Worm (Caenorhabditis elegans) whole organism, young adult: Measurements from ENCODE around the gene F13D12.5.
"Not testable (repeated sequence)": the region's sequence is repeated elsewhere in the genome, so short reads cannot be mapped to it uniquely, and the experiment has no call there.

Experiments
- B0261.1 ChIP-seq: sonication (generic microtip); optimal IDR thresholded peaks from 2 replicates; lab custom pipeline; 2016; ENCODE audit warnings: mild to moderate bottlenecking, missing genetic modification characterization, moderate library complexity, missing compliant biosample characterization
- C06A6.2 ChIP-seq: fragments of 200-800 bp; sonication (Bioruptor generic); conservative IDR thresholded peaks from 2 replicates; pipeline ENCODE4 v1.3.6; 2022; ENCODE audit warnings: missing genetic modification characterization, missing compliant biosample characterization
- D2030.7 ChIP-seq: fragments of 200-800 bp; sonication (Bioruptor generic); IDR thresholded peaks from 2 replicates; pipeline ENCODE4 v1.3.6; 2022; ENCODE audit warnings: missing genetic modification reagents, missing genetic modification characterization, missing compliant biosample characterization
- F10E7.11 ChIP-seq: sonication (generic microtip); optimal IDR thresholded peaks from 2 replicates; lab custom pipeline; 2017; ENCODE audit warnings: mild to moderate bottlenecking, missing genetic modification characterization, moderate library complexity, missing compliant biosample characterization
- F22D6.2 ChIP-seq: sonication (generic microtip); optimal IDR thresholded peaks from 2 replicates; lab custom pipeline; 2016; ENCODE audit warnings: mild to moderate bottlenecking, missing genetic modification characterization, missing compliant biosample characterization
- F57A8.1 ChIP-seq: fragments of 200-800 bp; sonication (Bioruptor generic); optimal IDR thresholded peaks from 2 replicates; lab custom pipeline; 2018; ENCODE audit warnings: mild to moderate bottlenecking, missing genetic modification characterization, moderate library complexity, missing compliant biosample characterization
- F57C9.4 ChIP-seq: sonication (generic microtip); optimal IDR thresholded peaks from 2 replicates; lab custom pipeline; 2017; ENCODE audit warnings: mild to moderate bottlenecking, missing genetic modification characterization, missing compliant biosample characterization
- K11D2.4 ChIP-seq: fragments of 200-800 bp; sonication (Bioruptor generic); IDR thresholded peaks from 2 replicates; pipeline ENCODE4 v1.3.6; 2022; ENCODE audit warnings: missing genetic modification reagents, missing genetic modification characterization, missing compliant biosample characterization
- T07F8.4 ChIP-seq: sonication (generic microtip); optimal IDR thresholded peaks from 2 replicates; lab custom pipeline; 2016; ENCODE audit warnings: mild to moderate bottlenecking, missing genetic modification characterization, moderate library complexity, missing compliant biosample characterization
- Y53G8AR.9 ChIP-seq: fragments of 200-800 bp; sonication (Bioruptor generic); conservative IDR thresholded peaks from 2 replicates; pipeline ENCODE4 v1.3.6; 2022; ENCODE audit warnings: missing genetic modification reagents, missing genetic modification characterization, missing compliant biosample characterization
- Y95B8A.8 ChIP-seq: fragments of 200-800 bp; sonication (Bioruptor generic); IDR thresholded peaks from 2 replicates; pipeline ENCODE4 v1.3.6; 2022; ENCODE audit warnings: missing genetic modification reagents, missing genetic modification characterization, missing compliant biosample characterization
- ZK185.1 ChIP-seq: sonication (generic microtip); optimal IDR thresholded peaks from 2 replicates; lab custom pipeline; 2016; ENCODE audit warnings: mild to moderate bottlenecking, missing genetic modification characterization, missing compliant biosample characterization; ENCODE audit not compliant: poor library complexity, severe bottlenecking
- aptf-3 ChIP-seq: fragments of 200-800 bp; sonication (Bioruptor generic); IDR thresholded peaks from 2 replicates; pipeline ENCODE4 v1.3.6; 2022; ENCODE audit warnings: missing genetic modification characterization, missing compliant biosample characterization
- atf-7 ChIP-seq: sonication (generic microtip); optimal IDR thresholded peaks from 2 replicates; lab custom pipeline; 2017; ENCODE audit warnings: mild to moderate bottlenecking, missing genetic modification characterization, missing compliant biosample characterization
- attf-3 ChIP-seq: fragments of 200-800 bp; sonication (Bioruptor generic); conservative IDR thresholded peaks from 2 replicates; pipeline ENCODE4 v1.3.6; 2022; ENCODE audit warnings: missing genetic modification reagents, missing genetic modification characterization, missing compliant biosample characterization
- attf-5 ChIP-seq: fragments of 200-800 bp; sonication (Bioruptor generic); optimal IDR thresholded peaks from 2 replicates; lab custom pipeline; 2018; ENCODE audit warnings: mild to moderate bottlenecking, missing genetic modification characterization, missing compliant biosample characterization
- attf-6 ChIP-seq: fragments of 200-800 bp; sonication (Bioruptor generic); IDR thresholded peaks from 2 replicates; pipeline ENCODE4 v1.3.6; 2022; ENCODE audit warnings: missing genetic modification reagents, missing genetic modification characterization, missing compliant biosample characterization
- bed-1 ChIP-seq: fragments of 200-800 bp; sonication (Bioruptor generic); IDR thresholded peaks from 2 replicates; pipeline ENCODE4 v1.3.6; 2022; ENCODE audit warnings: missing genetic modification reagents, missing genetic modification characterization, missing compliant biosample characterization
- bed-2 ChIP-seq: fragments of 200-800 bp; sonication (Bioruptor generic); IDR thresholded peaks from 2 replicates; pipeline ENCODE4 v1.3.6; 2022; ENCODE audit warnings: missing genetic modification reagents, missing genetic modification characterization, missing compliant biosample characterization
- ccch-3 ChIP-seq: fragments of 200-800 bp; sonication (Bioruptor generic); optimal IDR thresholded peaks from 2 replicates; lab custom pipeline; 2018; ENCODE audit warnings: mild to moderate bottlenecking, missing genetic modification characterization, missing compliant biosample characterization
- ceh-40 ChIP-seq: fragments of 200-800 bp; sonication (Bioruptor generic); IDR thresholded peaks from 2 replicates; pipeline ENCODE4 v1.3.6; 2022; ENCODE audit warnings: missing genetic modification characterization, missing compliant biosample characterization
- dpff-1 ChIP-seq: sonication (generic microtip); optimal IDR thresholded peaks from 2 replicates; lab custom pipeline; 2017; ENCODE audit warnings: mild to moderate bottlenecking, missing genetic modification characterization, missing compliant biosample characterization
- egrh-3 ChIP-seq: fragments of 200-800 bp; sonication (Bioruptor generic); IDR thresholded peaks from 2 replicates; pipeline ENCODE4 v1.3.6; 2022; ENCODE audit warnings: missing genetic modification reagents, missing genetic modification characterization, missing compliant biosample characterization
- ekl-4 ChIP-seq: fragments of 200-800 bp; sonication (Bioruptor generic); IDR thresholded peaks from 2 replicates; pipeline ENCODE4 v1.3.6; 2022; ENCODE audit warnings: missing genetic modification reagents, missing genetic modification characterization, missing compliant biosample characterization
- ets-4 ChIP-seq: fragments of 200-800 bp; sonication (Bioruptor generic); optimal IDR thresholded peaks from 2 replicates; lab custom pipeline; 2018; ENCODE audit warnings: mild to moderate bottlenecking, missing genetic modification characterization, missing compliant biosample characterization
- gei-17 ChIP-seq: fragments of 200-800 bp; sonication (Bioruptor generic); optimal IDR thresholded peaks from 2 replicates; lab custom pipeline; 2018; ENCODE audit warnings: mild to moderate bottlenecking, missing genetic modification characterization, missing compliant biosample characterization
- hmg-1.2 ChIP-seq: fragments of 200-800 bp; sonication (Bioruptor generic); IDR thresholded peaks from 2 replicates; pipeline ENCODE4 v1.3.6; 2022; ENCODE audit warnings: missing genetic modification reagents, missing genetic modification characterization, missing compliant biosample characterization
- hmg-20 ChIP-seq: fragments of 200-800 bp; sonication (Bioruptor generic); IDR thresholded peaks from 2 replicates; pipeline ENCODE4 v1.3.6; 2022; ENCODE audit warnings: missing genetic modification reagents, missing genetic modification characterization, missing compliant biosample characterization
- lag-1 ChIP-seq: fragments of 200-800 bp; sonication (Bioruptor generic); IDR thresholded peaks from 2 replicates; pipeline ENCODE4 v1.3.6; 2022; ENCODE audit warnings: missing genetic modification reagents, missing genetic modification characterization, missing compliant biosample characterization
- let-607 ChIP-seq, 2 experiments: fragments of 200-800 bp in 1 of 2; sonication (Bioruptor generic) in 1 of 2; sonication (generic microtip) in 1 of 2; optimal IDR thresholded peaks; 2 replicates each; lab custom pipeline; 2016 to 2018; ENCODE audit warnings: mild to moderate bottlenecking in 2 of 2, missing compliant biosample characterization in 2 of 2, missing genetic modification characterization in 2 of 2, moderate library complexity in 2 of 2, missing genotype in 1 of 2
- lin-35 ChIP-seq, 3 experiments: fragments of 150-350 bp in 2 of 3; sonication (generic microtip) in 1 of 3; optimal IDR thresholded peaks; 2 replicates each; lab custom pipeline; 2014 to 2018; ENCODE audit warnings: missing biosample characterization in 3 of 3, missing genetic modification characterization in 3 of 3, missing genetic modification reagents in 3 of 3
- lin-40 ChIP-seq: sonication (generic microtip); optimal IDR thresholded peaks from 2 replicates; lab custom pipeline; 2016; ENCODE audit warnings: missing genetic modification characterization, mild to moderate bottlenecking, missing compliant biosample characterization, missing genotype, missing genetic modification reagents
- lin-54 ChIP-seq: fragments of 200-800 bp; sonication (Bioruptor generic); optimal IDR thresholded peaks from 2 replicates; lab custom pipeline; 2018; ENCODE audit warnings: mild to moderate bottlenecking, missing genetic modification characterization, missing compliant biosample characterization
- madf-10 ChIP-seq: sonication (generic microtip); optimal IDR thresholded peaks from 2 replicates; lab custom pipeline; 2016; ENCODE audit warnings: mild to moderate bottlenecking, missing genetic modification characterization, missing compliant biosample characterization
- madf-6 ChIP-seq: fragments of 200-800 bp; sonication (Bioruptor generic); IDR thresholded peaks from 2 replicates; pipeline ENCODE4 v1.3.6; 2022; ENCODE audit warnings: missing genetic modification reagents, missing genetic modification characterization, missing compliant biosample characterization
- mel-28 ChIP-seq: sonication (generic microtip); optimal IDR thresholded peaks from 2 replicates; lab custom pipeline; 2016; ENCODE audit warnings: borderline replicate concordance, mild to moderate bottlenecking, missing genetic modification characterization, missing compliant biosample characterization
- rcor-1 ChIP-seq: fragments of 200-800 bp; sonication (Bioruptor generic); IDR thresholded peaks from 2 replicates; pipeline ENCODE4 v1.3.6; 2022; ENCODE audit warnings: missing genetic modification reagents, missing genetic modification characterization, missing compliant biosample characterization
- repo-1 ChIP-seq: sonication (generic microtip); optimal IDR thresholded peaks from 2 replicates; lab custom pipeline; 2017; ENCODE audit warnings: mild to moderate bottlenecking, missing genetic modification characterization, missing compliant biosample characterization
- rpc-1 ChIP-seq, 2 experiments: fragments of 150-350 bp in 1 of 2; sonication (generic microtip) in 1 of 2; optimal IDR thresholded peaks; 2 replicates each; lab custom pipeline; 2014 to 2018; ENCODE audit warnings: missing biosample characterization in 1 of 2, missing genetic modification characterization in 1 of 2, missing genetic modification reagents in 1 of 2, missing genotype in 1 of 2
- sea-2 ChIP-seq: fragments of 200-800 bp; sonication (Bioruptor generic); IDR thresholded peaks from 2 replicates; pipeline ENCODE4 v1.3.6; 2022; ENCODE audit warnings: missing genetic modification characterization, missing compliant biosample characterization
- somi-1 ChIP-seq: fragments of 200-800 bp; sonication (Bioruptor generic); optimal IDR thresholded peaks from 2 replicates; lab custom pipeline; 2018; ENCODE audit warnings: mild to moderate bottlenecking, missing genetic modification characterization, missing compliant biosample characterization
- tlf-1 ChIP-seq: fragments of 200-800 bp; sonication (Bioruptor generic); optimal IDR thresholded peaks from 2 replicates; lab custom pipeline; 2018; ENCODE audit warnings: mild to moderate bottlenecking, missing genetic modification characterization, missing compliant biosample characterization
- zfh-2 ChIP-seq: fragments of 200-800 bp; sonication (Bioruptor generic); conservative IDR thresholded peaks from 2 replicates; pipeline ENCODE4 v1.3.6; 2022; ENCODE audit warnings: missing genetic modification reagents, missing genetic modification characterization, missing compliant biosample characterization
- ztf-18 ChIP-seq: sonication (generic microtip); optimal IDR thresholded peaks from 2 replicates; lab custom pipeline; 2016; ENCODE audit warnings: missing genotype, mild to moderate bottlenecking, missing genetic modification characterization, missing compliant biosample characterization
- ztf-22 ChIP-seq: fragments of 200-800 bp; sonication (Bioruptor generic); optimal IDR thresholded peaks from 2 replicates; lab custom pipeline; 2018; ENCODE audit warnings: mild to moderate bottlenecking, missing genetic modification characterization, moderate library complexity, missing compliant biosample characterization
- ztf-28 ChIP-seq: fragments of 200-800 bp; sonication (Bioruptor generic); IDR thresholded peaks from 2 replicates; pipeline ENCODE4 v1.3.6; 2022; ENCODE audit warnings: missing genetic modification reagents, missing genetic modification characterization, missing compliant biosample characterization
- ztf-3 ChIP-seq: fragments of 200-800 bp; sonication (Bioruptor generic); optimal IDR thresholded peaks from 2 replicates; lab custom pipeline; 2018; ENCODE audit warnings: mild to moderate bottlenecking, missing genetic modification characterization, missing compliant biosample characterization
- ztf-6 ChIP-seq: fragments of 200-800 bp; sonication (Bioruptor generic); IDR thresholded peaks from 2 replicates; pipeline ENCODE4 v1.3.6; 2022; ENCODE audit warnings: missing genetic modification reagents, missing genetic modification characterization, missing compliant biosample characterization

Gene F13D12.5

DNA sequence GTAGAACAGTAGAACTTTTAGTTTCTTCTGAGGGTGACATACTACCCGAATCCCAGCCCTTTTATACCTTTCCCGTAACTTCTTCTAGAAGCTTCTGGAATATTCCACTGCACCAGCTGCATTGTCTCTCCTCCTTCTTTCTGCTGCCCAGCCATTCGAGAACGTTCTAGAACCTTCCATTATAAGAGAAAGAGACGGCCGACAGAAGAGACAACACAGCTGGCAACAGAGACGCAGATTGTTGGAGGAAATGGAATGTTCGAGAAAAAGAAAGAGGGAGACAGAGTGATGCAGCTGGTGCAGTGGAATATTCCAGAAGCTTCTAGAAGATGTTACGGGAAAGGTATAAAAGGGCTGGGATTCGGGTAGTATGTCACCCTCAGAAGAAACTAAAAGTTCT, 32.7 kb downstream of the F13D12.5 start, which contains the start of the genes F44E5.4 and F44E5.5:
Gene F44E5.4, minus strand, starts transcription at position 35 of the 400 bp plus-strand sequence.
Gene F44E5.5, plus strand, starts transcription at position 386 of the 400 bp plus-strand sequence.
- TF ChIP-seq hmg-20 (GFP tag; lab: Robert Waterston, UW) (peak; percentile 89), ztf-22 (GFP tag; lab: Kevin White, UChicago) (peak; percentile 97), mel-28 (tag; lab: Kevin White, UChicago) (peak; percentile 85), repo-1 (peak; percentile 97), rpc-1 (optimal IDR thresholded peaks at IDR 0.05; lab: Kevin White, UChicago) (peak; percentile 100), ceh-40 (GFP tag; lab: Robert Waterston, UW) (peak; percentile 95), ccch-3 (GFP tag; lab: Kevin White, UChicago) (peak; percentile 53), B0261.1 (peak; percentile 40), D2030.7 (GFP tag; lab: Robert Waterston, UW) (peak; percentile 69), C06A6.2 (peak; percentile 98), lin-40 (tag; lab: Kevin White, UChicago) (peak; percentile 97), sea-2 (peak; percentile 99), dpff-1 (tag; lab: Kevin White, UChicago) (peak; percentile 93), hmg-1.2 (GFP tag; lab: Robert Waterston, UW) (peak; percentile 100), tlf-1 (GFP tag; lab: Kevin White, UChicago) (peak; percentile 94), attf-6 (GFP tag; lab: Robert Waterston, UW) (peak; percentile 86), Y95B8A.8 (GFP tag; lab: Robert Waterston, UW) (peak; percentile 97), ekl-4 (GFP tag; lab: Robert Waterston, UW) (peak; percentile 99), T07F8.4 (tag; lab: Kevin White, UChicago) (peak; percentile 55), attf-5 (GFP tag; lab: Kevin White, UChicago) (peak; percentile 46), madf-10 (tag; lab: Kevin White, UChicago) (peak; percentile 79), F57C9.4 (peak; percentile 97), somi-1 (peak; percentile 97), ZK185.1 (tag; lab: Kevin White, UChicago) (peak; percentile 65), Y53G8AR.9 (peak; percentile 99), egrh-3 (GFP tag; lab: Robert Waterston, UW) (peak; percentile 93), ztf-18 (tag; lab: Kevin White, UChicago) (peak; percentile 48), bed-2 (GFP tag; lab: Robert Waterston, UW) (peak; percentile 92), zfh-2 (GFP tag; lab: Robert Waterston, UW) (peak; percentile 79), K11D2.4 (peak; percentile 99), lag-1 (GFP tag; lab: Robert Waterston, UW) (0 out of 2 replicates have a peak, but pooled peaks have one; percentile 89), attf-3 (GFP tag; lab: Robert Waterston, UW) (peak; percentile 83), F22D6.2 (tag; lab: Kevin White, UChicago) (peak; percentile 88), rcor-1 (GFP tag; lab: Robert Waterston, UW) (peak; percentile 92), aptf-3 (GFP tag; lab: Robert Waterston, UW) (peak; percentile 100), lin-35 (GFP tag; optimal IDR thresholded peaks at IDR 0.05; lab: Kevin White, UChicago) (peak in 1 of 3 experiments; percentile 87), F57A8.1 (GFP tag; lab: Kevin White, UChicago) (peak; percentile 7), let-607 (tag; optimal IDR thresholded peaks at IDR 0.05; lab: Kevin White, UChicago) (peak; percentile 88 to 90), F10E7.11 (tag; lab: Kevin White, UChicago) (peak; percentile 97), madf-6 (GFP tag; lab: Robert Waterston, UW) (peak; percentile 88), lin-54 (GFP tag; lab: Kevin White, UChicago) (peak; percentile 81), gei-17 (GFP tag; lab: Kevin White, UChicago) (peak; percentile 89), bed-1 (GFP tag; lab: Robert Waterston, UW) (peak; percentile 99), ztf-6 (GFP tag; lab: Robert Waterston, UW) (peak; percentile 95), ets-4 (peak; percentile 92), ztf-3 (GFP tag; lab: Kevin White, UChicago) (peak; percentile 98), atf-7 (tag; lab: Kevin White, UChicago) (peak; percentile 99), ztf-28 (GFP tag; lab: Robert Waterston, UW) (peak; percentile 79)
- TF ChIP-seq rpc-1 (tag; optimal IDR thresholded peaks at IDR 0.05; lab: Kevin White, UChicago) = not testable (repeated sequence)
